Fruit fly (Drosophila melanogaster): Measurements from ENCODE around the gene betaTub85D.

Gene betaTub85D

DNA sequence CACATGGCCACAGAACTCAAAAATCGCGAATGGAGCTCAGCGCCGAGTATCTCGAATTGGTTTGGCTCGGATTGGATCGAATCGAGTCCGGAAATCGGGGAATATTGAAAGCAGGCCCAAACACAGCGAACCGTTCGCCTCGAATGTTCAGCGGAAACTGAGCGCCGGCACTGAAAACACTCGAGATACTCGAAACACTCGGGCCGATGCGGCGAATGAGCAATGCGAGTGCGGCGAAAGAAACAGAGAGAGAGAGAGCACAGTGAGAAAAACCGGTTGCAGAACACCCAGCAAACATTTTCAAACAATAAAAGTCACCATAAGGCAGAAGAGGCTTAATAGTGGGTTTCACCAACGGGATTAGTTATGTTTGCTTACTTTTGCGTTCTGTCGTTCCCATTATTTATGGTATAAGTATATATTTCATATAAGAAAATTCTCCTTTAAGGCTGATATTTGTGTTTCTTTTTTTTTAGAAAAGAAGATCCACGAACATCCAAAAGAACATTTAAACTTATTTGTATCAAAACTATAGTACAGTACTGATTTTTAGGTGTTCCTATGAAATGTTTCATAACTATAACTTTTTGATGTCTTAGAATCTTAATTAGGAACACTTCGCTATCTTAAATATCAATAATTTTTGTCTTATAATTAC is 15.6 kb downstream of the betaTub85D start, which contains the start of gene FER (continued):
- TF ChIP-seq onecut (GFP tag; IDR thresholded peaks at IDR 0.05) = peak; percentile 58
- TF ChIP-seq CG9797 (GFP tag; optimal IDR thresholded peaks at IDR 0.05) = no peak
- peak; percentile 13 for TF ChIP-seq CG10462 (GFP tag; optimal IDR thresholded peaks at IDR 0.05)
- TF ChIP-seq CG6765 (GFP tag; optimal IDR thresholded peaks at IDR 0.05) = peak; percentile 19
- no peak for TF ChIP-seq dm (GFP tag; optimal IDR thresholded peaks at IDR 0.05)
- TF ChIP-seq CG18599 (GFP tag; optimal IDR thresholded peaks at IDR 0.05) = peak; percentile 45
- no peak for TF ChIP-seq dan (GFP tag; IDR thresholded peaks at IDR 0.05)
- TF ChIP-seq lbe (GFP tag; optimal IDR thresholded peaks at IDR 0.05) = peak; percentile 19
- TF ChIP-seq CG10209 (GFP tag; optimal IDR thresholded peaks at IDR 0.05) = peak; percentile 18
- no peak for TF ChIP-seq Lim3 (GFP tag; IDR thresholded peaks at IDR 0.05)
- no peak for TF ChIP-seq Bdp1 (GFP tag; optimal IDR thresholded peaks at IDR 0.05)
- TF ChIP-seq tll (GFP tag; optimal IDR thresholded peaks at IDR 0.05) = peak in 1 of 2 experiments; percentile 50
- TF ChIP-seq Hsf (GFP tag; optimal IDR thresholded peaks at IDR 0.05) = no peak
- TF ChIP-seq ash1 (GFP tag; optimal IDR thresholded peaks at IDR 0.05) = peak; percentile 61
- TF ChIP-seq Usf (GFP tag; optimal IDR thresholded peaks at IDR 0.05) = no peak
- TF ChIP-seq peb (GFP tag; IDR thresholded peaks at IDR 0.05) = no peak
- no peak for TF ChIP-seq CG6175 (GFP tag; IDR thresholded peaks at IDR 0.05)
- peak; percentile 46; the same call in 1 of the 2 replicates for TF ChIP-seq stc (GFP tag; IDR thresholded peaks at IDR 0.05)
- TF ChIP-seq CG2199 (GFP tag; IDR thresholded peaks at IDR 0.05) = no peak
- TF ChIP-seq CG7963 (GFP tag; IDR thresholded peaks at IDR 0.05; ENCODE audit: partially characterized antibody) = 0 out of 3 replicates have a peak, but pooled peaks have one; percentile 10
- TF ChIP-seq ken (GFP tag; IDR thresholded peaks at IDR 0.05) = peak; percentile 47; the same call in 1 of the 3 replicates
- TF ChIP-seq nmo (GFP tag; optimal IDR thresholded peaks at IDR 0.05) = no peak
- peak; percentile 1 for TF ChIP-seq CG3995 (GFP tag; optimal IDR thresholded peaks at IDR 0.05)
- no peak for TF ChIP-seq psq (GFP tag; optimal IDR thresholded peaks at IDR 0.05)
- peak; percentile 36 for TF ChIP-seq ERR (GFP tag; optimal IDR thresholded peaks at IDR 0.05)
- peak; percentile 57 for TF ChIP-seq scrt (GFP tag; optimal IDR thresholded peaks at IDR 0.05)
- peak; percentile 14 for TF ChIP-seq CG2875 (GFP tag; optimal IDR thresholded peaks at IDR 0.05)
- TF ChIP-seq fd64A (GFP tag; optimal IDR thresholded peaks at IDR 0.05) = peak; percentile 41
- TF ChIP-seq CG16863 (GFP tag; optimal IDR thresholded peaks at IDR 0.05) = peak; percentile 31
- peak; percentile 6 for TF ChIP-seq CG4617 (GFP tag; optimal IDR thresholded peaks at IDR 0.05; ENCODE audit: borderline replicate concordance)
- peak; percentile 40 for TF ChIP-seq schlank (tag; optimal IDR thresholded peaks at IDR 0.05)
- TF ChIP-seq amos (GFP tag; IDR thresholded peaks at IDR 0.05; ENCODE audit: partially characterized antibody) = peak; percentile 74; the same call in 1 of the 2 replicates
- TF ChIP-seq lilli (GFP tag; optimal IDR thresholded peaks at IDR 0.05) = peak; percentile 39
- peak; percentile 50 for TF ChIP-seq slbo (GFP tag; IDR thresholded peaks at IDR 0.05)
- TF ChIP-seq CG14667 (GFP tag; IDR thresholded peaks at IDR 0.05) = no peak
- TF ChIP-seq Awh (GFP tag; IDR thresholded peaks at IDR 0.05) = 0 out of 2 replicates have a peak, but pooled peaks have one; percentile 45
- no peak for TF ChIP-seq CG14860 (GFP tag; IDR thresholded peaks at IDR 0.05; ENCODE audit: partially characterized antibody)
- peak; percentile 11 for TF ChIP-seq CG12744 (GFP tag; optimal IDR thresholded peaks at IDR 0.05)
- TF ChIP-seq pan (optimal IDR thresholded peaks at IDR 0.05) = no peak
- peak in 1 of 2 experiments; percentile 66 for TF ChIP-seq pan (GFP tag; optimal IDR thresholded peaks at IDR 0.05 in 1 of 2, IDR thresholded peaks at IDR 0.05 in 1 of 2)
- TF ChIP-seq HmgZ (tag; optimal IDR thresholded peaks at IDR 0.05) = peak; percentile 63
- TF ChIP-seq Fer1 (GFP tag; optimal IDR thresholded peaks at IDR 0.05) = peak; percentile 69
- TF ChIP-seq bbx (GFP tag; IDR thresholded peaks at IDR 0.05; ENCODE audit: partially characterized antibody) = peak; percentile 80
- TF ChIP-seq HmgD (GFP tag; optimal IDR thresholded peaks at IDR 0.05) = peak; percentile 69
- peak; percentile 68; the same call in 1 of the 3 replicates for TF ChIP-seq CG34224 (GFP tag; IDR thresholded peaks at IDR 0.05; ENCODE audit: partially characterized antibody)
- no peak for TF ChIP-seq Doc2 (GFP tag; IDR thresholded peaks at IDR 0.05)
- TF ChIP-seq kah (GFP tag; optimal IDR thresholded peaks at IDR 0.05) = peak; percentile 63
- peak; percentile 5 for TF ChIP-seq CG15601 (tag; optimal IDR thresholded peaks at IDR 0.05)
- no peak for TF ChIP-seq CG8290 (GFP tag; optimal IDR thresholded peaks at IDR 0.05)
- TF ChIP-seq CG8290 (tag; optimal IDR thresholded peaks at IDR 0.05) = peak in 1 of 2 experiments; percentile 81

All from whole organism, embryonic.